Worm (Caenorhabditis elegans) whole organism, L4 larva: Measurements from ENCODE around the gene W06G6.9.
A peak's percentile ranks its signal among the peaks of the same experiment; 100 is the strongest.

Experiments used
- F26F4.8 ChIP-seq: fragments of 200-800 bp; sonication (Bioruptor generic); conservative IDR thresholded peaks from 2 replicates; pipeline ENCODE4 v1.3.6; 2022; ENCODE audit warnings: missing genetic modification characterization, missing compliant biosample characterization
- Y48G9A.11 ChIP-seq: fragments of 200-800 bp; sonication (Bioruptor generic); IDR thresholded peaks from 2 replicates; pipeline ENCODE4 v1.3.6; 2022; ENCODE audit warnings: missing genetic modification reagents, missing genetic modification characterization, missing compliant biosample characterization
- ZK337.2 ChIP-seq: fragments of 200-800 bp; sonication (Bioruptor generic); IDR thresholded peaks from 2 replicates; pipeline ENCODE4 v1.3.6; 2022; ENCODE audit warnings: missing genetic modification reagents, missing genetic modification characterization, missing compliant biosample characterization
- aha-1 ChIP-seq: fragments of 150-350 bp; peaks from one replicate; lab custom pipeline; 2014; ENCODE audit warnings: missing biosample characterization, missing genetic modification characterization
- aly-2 ChIP-seq: sonication (generic microtip); optimal IDR thresholded peaks from 2 replicates; lab custom pipeline; 2018; ENCODE audit warnings: missing biosample characterization, missing genetic modification characterization
- ama-1 ChIP-seq: fragments of 150-350 bp; optimal IDR thresholded peaks from 2 replicates; lab custom pipeline; 2014; ENCODE audit warnings: inconsistent platforms, mixed read lengths
- attf-4 ChIP-seq: sonication (generic microtip); optimal IDR thresholded peaks from 3 replicates; lab custom pipeline; 2017; ENCODE audit warnings: missing biosample characterization, missing genetic modification characterization
- ceh-28 ChIP-seq: fragments of 150-350 bp; optimal IDR thresholded peaks from 2 replicates; lab custom pipeline; 2014; ENCODE audit warnings: missing biosample characterization, missing genetic modification reagents, missing genetic modification characterization
- ceh-82 ChIP-seq: sonication (generic microtip); optimal IDR thresholded peaks from 2 replicates; lab custom pipeline; 2017; ENCODE audit warnings: missing biosample characterization, missing genetic modification characterization
- cey-2 ChIP-seq: sonication (generic microtip); optimal IDR thresholded peaks from 3 replicates; lab custom pipeline; 2017; ENCODE audit warnings: missing genetic modification characterization, mild to moderate bottlenecking, missing compliant biosample characterization, antibody characterized with exemption, borderline replicate concordance; ENCODE audit not compliant: insufficient read depth
- ctbp-1 ChIP-seq: fragments of 200-800 bp; sonication (Bioruptor generic); IDR thresholded peaks from 2 replicates; pipeline ENCODE4 v1.3.6; 2022; ENCODE audit warnings: missing genetic modification reagents, missing genetic modification characterization, missing compliant biosample characterization
- duxl-1 ChIP-seq: sonication (generic microtip); optimal IDR thresholded peaks from 2 replicates; lab custom pipeline; 2016; ENCODE audit warnings: mild to moderate bottlenecking, missing genetic modification characterization, moderate library complexity, missing compliant biosample characterization; ENCODE audit not compliant: poor library complexity
- dve-1 ChIP-seq: sonication (generic microtip); optimal IDR thresholded peaks from 2 replicates; lab custom pipeline; 2017; ENCODE audit warnings: antibody characterized with exemption, mild to moderate bottlenecking, missing genetic modification characterization, missing compliant biosample characterization; ENCODE audit not compliant: insufficient read depth
- egl-27 ChIP-seq: sonication (generic microtip); optimal IDR thresholded peaks from 3 replicates; lab custom pipeline; 2017; ENCODE audit warnings: missing biosample characterization, missing genetic modification reagents, missing genetic modification characterization
- hif-1 ChIP-seq, 2 experiments: sonication (generic microtip); optimal IDR thresholded peaks; 2 replicates each; lab custom pipeline; 2016 to 2017; ENCODE audit warnings: missing compliant biosample characterization in 2 of 2, missing genetic modification characterization in 2 of 2, missing genetic modification reagents in 2 of 2, missing genotype in 2 of 2, mild to moderate bottlenecking in 1 of 2
- lim-7 ChIP-seq: fragments of 200-800 bp; sonication (Bioruptor generic); IDR thresholded peaks from 2 replicates; pipeline ENCODE4 v1.3.6; 2022; ENCODE audit warnings: missing genetic modification characterization, missing compliant biosample characterization
- lin-13 ChIP-seq: fragments of 150-350 bp; optimal IDR thresholded peaks from 2 replicates; lab custom pipeline; 2014; ENCODE audit warnings: missing biosample characterization, missing genetic modification reagents, missing genetic modification characterization
- lin-15B ChIP-seq: fragments of 150-350 bp; sonication (generic microtip); optimal IDR thresholded peaks from 3 replicates; lab custom pipeline; 2014; ENCODE audit warnings: missing biosample characterization, missing genetic modification characterization
- lin-29 ChIP-seq: fragments of 200-800 bp; sonication (Bioruptor generic); IDR thresholded peaks from 2 replicates; pipeline ENCODE4 v1.3.6; 2022; ENCODE audit warnings: missing genetic modification reagents, missing genetic modification characterization, missing compliant biosample characterization
- madf-9 ChIP-seq: fragments of 200-800 bp; sonication (Bioruptor generic); conservative IDR thresholded peaks from 2 replicates; pipeline ENCODE4 v1.3.6; 2022; ENCODE audit warnings: missing genetic modification reagents, missing genetic modification characterization, missing compliant biosample characterization
- mdt-29 ChIP-seq: fragments of 200-800 bp; sonication (Bioruptor generic); IDR thresholded peaks from 2 replicates; pipeline ENCODE4 v1.3.6; 2022; ENCODE audit warnings: missing genetic modification reagents, missing genetic modification characterization, missing compliant biosample characterization
- nhr-10 ChIP-seq: fragments of 150-350 bp; optimal IDR thresholded peaks from 2 replicates; lab custom pipeline; 2014; ENCODE audit warnings: missing biosample characterization, missing genetic modification characterization
- nhr-102 ChIP-seq: sonication (generic microtip); optimal IDR thresholded peaks from 2 replicates; lab custom pipeline; 2016; ENCODE audit warnings: mild to moderate bottlenecking, missing genetic modification characterization, moderate library complexity, missing compliant biosample characterization
- nhr-237 ChIP-seq: sonication (generic microtip); optimal IDR thresholded peaks from 2 replicates; lab custom pipeline; 2017; ENCODE audit warnings: missing biosample characterization, missing genetic modification characterization
- nhr-25 ChIP-seq: sonication (generic microtip); optimal IDR thresholded peaks from 2 replicates; lab custom pipeline; 2017; ENCODE audit warnings: missing genetic modification characterization, mild to moderate bottlenecking, missing compliant biosample characterization, antibody characterized with exemption, moderate library complexity, borderline replicate concordance; ENCODE audit not compliant: insufficient read depth
- nhr-41 ChIP-seq: fragments of 200-800 bp; sonication (Bioruptor generic); IDR thresholded peaks from 2 replicates; pipeline ENCODE4 v1.3.6; 2022; ENCODE audit warnings: missing genetic modification reagents, missing genetic modification characterization, missing compliant biosample characterization
- nhr-6 ChIP-seq: fragments of 150-350 bp; optimal IDR thresholded peaks from 2 replicates; lab custom pipeline; 2014; ENCODE audit warnings: missing biosample characterization, missing genetic modification characterization
- nhr-76 ChIP-seq: fragments of 150-350 bp; optimal IDR thresholded peaks from 2 replicates; lab custom pipeline; 2014; ENCODE audit warnings: missing biosample characterization, missing genetic modification characterization
- pha-4 ChIP-seq, 2 experiments: fragments of 150-350 bp in 1 of 2; fragments of 200-800 bp in 1 of 2; sonication (Bioruptor generic) in 1 of 2; IDR thresholded peaks in 1 of 2; optimal IDR thresholded peaks in 1 of 2; 2 replicates each; pipeline versions ENCODE4 v1.3.6 to Lab custom; 2014 to 2022; ENCODE audit warnings: missing genetic modification characterization in 2 of 2, missing genetic modification reagents in 2 of 2, missing biosample characterization in 1 of 2, missing compliant biosample characterization in 1 of 2
- php-3 ChIP-seq: fragments of 200-800 bp; sonication (Bioruptor generic); IDR thresholded peaks from 2 replicates; pipeline ENCODE4 v1.3.6; 2022; ENCODE audit warnings: missing genetic modification reagents, missing genetic modification characterization, missing compliant biosample characterization
- pqm-1 ChIP-seq: sonication (generic microtip); optimal IDR thresholded peaks from 2 replicates; lab custom pipeline; 2017; ENCODE audit warnings: missing biosample characterization, missing genetic modification characterization
- set-16 ChIP-seq: fragments of 200-800 bp; sonication (Bioruptor generic); IDR thresholded peaks from 2 replicates; pipeline ENCODE4 v1.3.6; 2022; ENCODE audit warnings: missing genetic modification reagents, missing genetic modification characterization, missing compliant biosample characterization
- spr-3 ChIP-seq: fragments of 200-800 bp; sonication (Bioruptor generic); optimal IDR thresholded peaks from 2 replicates; lab custom pipeline; 2018; ENCODE audit warnings: mild to moderate bottlenecking, missing genetic modification characterization, missing compliant biosample characterization
- unc-39 ChIP-seq: sonication (generic microtip); optimal IDR thresholded peaks from 2 replicates; lab custom pipeline; 2017; ENCODE audit warnings: missing biosample characterization, missing genetic modification characterization
- zag-1 ChIP-seq: fragments of 150-350 bp; optimal IDR thresholded peaks from 2 replicates; lab custom pipeline; 2014; ENCODE audit warnings: missing biosample characterization, missing genetic modification characterization
- ztf-11 ChIP-seq: fragments of 150-350 bp; optimal IDR thresholded peaks from 2 replicates; lab custom pipeline; 2014; ENCODE audit warnings: missing biosample characterization, missing genetic modification characterization

The W06G6.9 gene

DNA sequence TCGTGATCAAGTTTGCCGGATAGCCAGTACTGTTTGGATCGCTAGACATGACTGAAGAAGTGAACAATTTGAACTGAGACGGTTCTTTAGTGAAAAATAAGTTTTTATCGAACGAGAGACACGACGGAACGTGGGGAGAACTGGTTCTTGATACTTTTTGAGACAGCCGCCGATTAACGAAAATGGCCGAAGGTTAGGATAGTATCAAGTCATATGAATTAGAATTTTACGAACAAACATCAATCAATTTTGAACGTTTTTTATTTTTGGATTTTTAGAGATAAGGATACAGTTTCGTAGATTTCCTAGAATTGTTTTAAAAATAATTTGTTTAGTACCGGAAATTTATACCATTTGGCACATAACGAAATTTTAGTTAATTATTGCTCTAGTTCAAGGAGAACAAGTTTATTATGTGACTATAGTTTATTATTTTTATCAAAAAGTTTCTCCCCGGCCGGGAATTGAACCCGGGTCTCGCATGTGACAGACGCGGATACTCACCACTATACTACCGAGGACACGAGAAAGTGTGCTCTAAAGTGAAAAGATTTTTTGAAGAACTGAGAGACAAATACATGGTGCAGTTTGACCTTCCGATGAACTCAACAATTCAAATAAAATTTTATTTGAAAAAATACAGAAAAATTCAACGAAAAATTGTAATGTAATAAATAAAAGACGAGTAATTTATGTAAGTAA, 2.2 kb upstream of the W06G6.9 start, which contains the start of gene W06G6.20 (continued):
- TF ChIP-seq ztf-11 (tag; lab: Kevin White, UChicago) (no peak), ama-1 (lab: Kevin White, UChicago) (no peak), aha-1 (no peak), Y48G9A.11 (GFP tag; lab: Robert Waterston, UW) (0 out of 2 replicates have a peak, but pooled peaks have one; percentile 10), pha-4 (GFP tag; IDR thresholded peaks at IDR 0.05; lab: Robert Waterston, UW) (peak; percentile 46; the same call in 1 of the 2 replicates), pha-4 (tag; optimal IDR thresholded peaks at IDR 0.05; lab: Kevin White, UChicago) (no peak), aly-2 (tag; lab: Kevin White, UChicago) (no peak), lim-7 (GFP tag; lab: Robert Waterston, UW) (peak; percentile 72), nhr-102 (tag; lab: Kevin White, UChicago) (no peak), ZK337.2 (GFP tag; lab: Robert Waterston, UW) (0 out of 2 replicates have a peak, but pooled peaks have one; percentile 40), spr-3 (GFP tag; lab: Kevin White, UChicago) (no peak), nhr-25 (tag; lab: Kevin White, UChicago) (no peak), dve-1 (tag; lab: Kevin White, UChicago) (peak; percentile 11), unc-39 (tag; lab: Kevin White, UChicago) (no peak), duxl-1 (tag; lab: Kevin White, UChicago) (peak; percentile 40), pqm-1 (tag; lab: Kevin White, UChicago) (no peak), ceh-28 (tag; lab: Kevin White, UChicago) (no peak), mdt-29 (GFP tag; lab: Robert Waterston, UW) (0 out of 2 replicates have a peak, but pooled peaks have one; percentile 16), set-16 (GFP tag; lab: Robert Waterston, UW) (no peak), lin-29 (GFP tag; lab: Robert Waterston, UW) (no peak), nhr-76 (tag; lab: Kevin White, UChicago) (no peak), nhr-41 (no peak), nhr-237 (no peak), php-3 (GFP tag; lab: Robert Waterston, UW) (no peak)
- TF ChIP-seq, all 104 proteins: peak for 15

DNA sequence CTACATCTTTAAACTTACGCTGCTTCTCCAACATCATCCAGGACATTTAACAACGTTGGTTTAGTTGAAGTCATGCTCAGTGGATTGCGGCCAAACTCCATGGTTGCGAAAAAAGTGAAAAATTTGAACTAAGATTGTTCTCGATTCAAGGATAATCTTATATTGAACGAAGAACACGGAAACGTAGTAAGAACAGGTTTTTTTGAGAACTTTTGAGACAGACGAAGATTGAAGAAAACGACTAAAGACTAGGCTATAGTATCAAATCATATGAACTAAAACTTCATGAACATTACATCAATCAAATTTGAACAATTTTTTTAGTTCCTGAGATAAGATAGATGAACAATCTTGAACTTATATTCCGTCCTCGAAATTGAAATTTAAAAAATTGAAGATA, 821 bp upstream of the W06G6.9 start, which contains the start of gene W06G6.10:
Gene W06G6.10, minus strand, starts transcription at position 101 of the 400 bp plus-strand sequence.
- no peak for TF ChIP-seq ctbp-1 (GFP tag; lab: Robert Waterston, UW)
- TF ChIP-seq nhr-10 (tag; lab: Kevin White, UChicago): no peak
- no peak for TF ChIP-seq cey-2 (tag; lab: Kevin White, UChicago)
- no peak for TF ChIP-seq madf-9 (GFP tag; lab: Robert Waterston, UW)
- no peak for TF ChIP-seq F26F4.8 (GFP tag; lab: Robert Waterston, UW)
- no peak for TF ChIP-seq hif-1 (tag; optimal IDR thresholded peaks at IDR 0.05; lab: Kevin White, UChicago)
- TF ChIP-seq attf-4 (tag; lab: Kevin White, UChicago): no peak
- no peak for TF ChIP-seq zag-1 (tag; lab: Kevin White, UChicago)
- no peak for TF ChIP-seq lin-15B (tag; lab: Kevin White, UChicago)
- no peak for TF ChIP-seq ceh-82 (tag; lab: Kevin White, UChicago)
- TF ChIP-seq egl-27 (tag; lab: Kevin White, UChicago): no peak
- no peak for TF ChIP-seq dve-1 (tag; lab: Kevin White, UChicago)
- no peak for TF ChIP-seq lin-13 (GFP tag; lab: Kevin White, UChicago)
- no peak for TF ChIP-seq nhr-6 (tag; lab: Kevin White, UChicago)
- TF ChIP-seq aly-2 (tag; lab: Kevin White, UChicago): no peak
